Worm (Caenorhabditis elegans) whole organism, L3 larva: ENCODE measurements around the gene lido-15.

Experiments
- aly-2 ChIP-seq: fragments of 150-350 bp; optimal IDR thresholded peaks from 2 replicates; lab custom pipeline; 2014; ENCODE audit warnings: missing biosample characterization, missing genetic modification characterization
- ceh-82 ChIP-seq: fragments of 150-350 bp; optimal IDR thresholded peaks from 2 replicates; lab custom pipeline; 2014; ENCODE audit warnings: missing biosample characterization, missing genetic modification characterization
- fkh-10 ChIP-seq: sonication (generic microtip); optimal IDR thresholded peaks from 2 replicates; lab custom pipeline; 2017; ENCODE audit warnings: missing biosample characterization, missing genetic modification reagents, missing genetic modification characterization
- nhr-12 ChIP-seq: fragments of 150-350 bp; optimal IDR thresholded peaks from 2 replicates; lab custom pipeline; 2014; ENCODE audit warnings: missing biosample characterization, missing genetic modification characterization
- nhr-25 ChIP-seq: sonication (generic microtip); optimal IDR thresholded peaks from 2 replicates; lab custom pipeline; 2017; ENCODE audit warnings: missing biosample characterization, missing genetic modification characterization
- unc-39 ChIP-seq: sonication (generic microtip); optimal IDR thresholded peaks from 4 replicates; lab custom pipeline; 2017; ENCODE audit warnings: missing biosample characterization, missing genetic modification characterization

- no peak for TF ChIP-seq ceh-82
- TF ChIP-seq nhr-12: no peak
- TF ChIP-seq fkh-10: no peak
- TF ChIP-seq nhr-25 (tag; lab: Kevin White, UChicago): no peak
- TF ChIP-seq unc-39 (tag; lab: Kevin White, UChicago): no peak
- no peak for TF ChIP-seq aly-2 (tag; lab: Kevin White, UChicago)
Observed at ce11 chrII:3777802-3778201, 34.3 kb upstream of the lido-15 start.
